Fruit fly (Drosophila melanogaster) whole organism, embryonic: Measurements from ENCODE around the gene wdn.

ENCODE experiments used
- Antp ChIP-seq: fragments of 200-800 bp; sonication (Bioruptor generic); optimal IDR thresholded peaks from 3 replicates; lab custom pipeline; 2016; ENCODE audit warnings: missing biosample characterization, missing genetic modification characterization
- B-H1 ChIP-seq: fragments of 200-800 bp; sonication (Bioruptor generic); IDR thresholded peaks from 3 replicates; pipeline ENCODE4 v1.3.6; 2022; ENCODE audit warnings: missing biosample characterization, missing genetic modification characterization
- CG10209 ChIP-seq: fragments of 200-800 bp; sonication (Bioruptor generic); optimal IDR thresholded peaks from 3 replicates; lab custom pipeline; 2017; ENCODE audit warnings: missing biosample characterization, mild to moderate bottlenecking, missing genetic modification characterization, missing genetic modification reagents
- CG10462 ChIP-seq: fragments of 200-800 bp; sonication (Bioruptor generic); optimal IDR thresholded peaks from 2 replicates; lab custom pipeline; 2016; ENCODE audit warnings: missing biosample characterization, missing genetic modification characterization
- CG12236 ChIP-seq: fragments of 200-800 bp; sonication (Bioruptor generic); optimal IDR thresholded peaks from 2 replicates; lab custom pipeline; 2016; ENCODE audit warnings: missing biosample characterization, missing genetic modification characterization
- CG13624 ChIP-seq: fragments of 200-800 bp; sonication (Bioruptor generic); optimal IDR thresholded peaks from 2 replicates; lab custom pipeline; 2016; ENCODE audit warnings: missing biosample characterization, missing genetic modification characterization
- CG14860 ChIP-seq: fragments of 200-800 bp; sonication (Bioruptor generic); IDR thresholded peaks from 3 replicates; pipeline ENCODE4 v1.3.6; 2022; ENCODE audit warnings: missing biosample characterization, missing genetic modification characterization; ENCODE audit not compliant: partially characterized antibody
- CG1602 ChIP-seq: fragments of 200-800 bp; sonication (Bioruptor generic); optimal IDR thresholded peaks from 3 replicates; lab custom pipeline; 2016; ENCODE audit warnings: missing biosample characterization, missing genetic modification characterization
- CG16779 ChIP-seq: fragments of 200-800 bp; sonication (Bioruptor generic); IDR thresholded peaks from 2 replicates; pipeline ENCODE4 v1.3.6; 2022; ENCODE audit warnings: missing biosample characterization, missing genetic modification characterization
- CG17612 ChIP-seq: fragments of 200-800 bp; sonication (Bioruptor generic); IDR thresholded peaks from 2 replicates; pipeline ENCODE4 v1.3.6; 2022; ENCODE audit warnings: missing biosample characterization, missing genetic modification characterization
- CG1792 ChIP-seq: fragments of 200-800 bp; sonication (Bioruptor generic); optimal IDR thresholded peaks from 2 replicates; lab custom pipeline; 2016; ENCODE audit warnings: missing biosample characterization, missing genetic modification characterization
- CG18262 ChIP-seq: fragments of 200-800 bp; optimal IDR thresholded peaks from 3 replicates; lab custom pipeline; 2019; ENCODE audit warnings: missing biosample characterization, mild to moderate bottlenecking, missing genetic modification characterization, moderate library complexity
- CG2202 ChIP-seq: fragments of 200-800 bp; sonication (Bioruptor generic); optimal IDR thresholded peaks from 2 replicates; lab custom pipeline; 2018; ENCODE audit warnings: missing biosample characterization, mild to moderate bottlenecking, missing genetic modification characterization
- CG30431 ChIP-seq: fragments of 200-800 bp; sonication (Bioruptor generic); optimal IDR thresholded peaks from 2 replicates; lab custom pipeline; 2017; ENCODE audit warnings: missing biosample characterization, missing genetic modification characterization
- CG32767 ChIP-seq: fragments of 200-800 bp; sonication (Bioruptor generic); IDR thresholded peaks from 2 replicates; pipeline ENCODE4 v1.3.6; 2022; ENCODE audit warnings: missing biosample characterization, missing genetic modification characterization
- CG42726 ChIP-seq: fragments of 200-800 bp; sonication (Bioruptor generic); IDR thresholded peaks from 2 replicates; pipeline ENCODE4 v1.3.6; 2022; ENCODE audit warnings: missing biosample characterization, missing genetic modification characterization; ENCODE audit not compliant: partially characterized antibody
- CG4282 ChIP-seq: fragments of 200-800 bp; sonication (Bioruptor generic); optimal IDR thresholded peaks from 2 replicates; lab custom pipeline; 2016; ENCODE audit warnings: missing biosample characterization, missing genetic modification characterization
- CG4854 ChIP-seq: fragments of 200-800 bp; sonication (Bioruptor generic); optimal IDR thresholded peaks from 2 replicates; lab custom pipeline; 2016; ENCODE audit warnings: missing biosample characterization, missing genetic modification characterization, inconsistent platforms
- CG6683 ChIP-seq: fragments of 200-800 bp; sonication (Bioruptor generic); optimal IDR thresholded peaks from 2 replicates; lab custom pipeline; 2017; ENCODE audit warnings: missing biosample characterization, mild to moderate bottlenecking, missing genetic modification characterization, missing genetic modification reagents
- CG7745 ChIP-seq: fragments of 200-800 bp; sonication (Bioruptor generic); optimal IDR thresholded peaks from 2 replicates; lab custom pipeline; 2018; ENCODE audit warnings: missing biosample characterization, mild to moderate bottlenecking, missing genetic modification characterization, moderate library complexity
- Dbx ChIP-seq: fragments of 200-800 bp; sonication (Bioruptor generic); IDR thresholded peaks from 3 replicates; pipeline ENCODE4 v1.3.6; 2022; ENCODE audit warnings: missing biosample characterization, missing genetic modification characterization
- Dek ChIP-seq: fragments of 200-800 bp; sonication (Bioruptor generic); optimal IDR thresholded peaks from 3 replicates; lab custom pipeline; 2019; ENCODE audit warnings: missing biosample characterization, mild to moderate bottlenecking, missing genetic modification characterization, moderate library complexity
- Drgx ChIP-seq: fragments of 200-800 bp; sonication (Bioruptor generic); IDR thresholded peaks from 2 replicates; pipeline ENCODE4 v1.3.6; 2022; ENCODE audit warnings: missing biosample characterization, missing genetic modification characterization
- Hr78 ChIP-seq, 2 experiments: fragments of 200-800 bp in 1 of 2; fragments of >200 bp in 1 of 2; sonication (Bioruptor generic) in 1 of 2; optimal IDR thresholded peaks; 2 replicates each; lab custom pipeline; 2017 to 2019; ENCODE audit warnings: missing biosample characterization in 2 of 2, missing genetic modification characterization in 2 of 2, mild to moderate bottlenecking in 1 of 2, moderate library complexity in 1 of 2
- Jarid2 ChIP-seq: fragments of 200-800 bp; sonication (Bioruptor generic); optimal IDR thresholded peaks from 3 replicates; lab custom pipeline; 2017; ENCODE audit warnings: mild to moderate bottlenecking, missing biosample characterization, missing genetic modification reagents, missing genetic modification characterization
- Kr ChIP-seq: fragments of 200-800 bp; sonication (Bioruptor generic); optimal IDR thresholded peaks from 2 replicates; lab custom pipeline; 2017; ENCODE audit warnings: missing biosample characterization, mild to moderate bottlenecking, missing genetic modification characterization
- Lhr ChIP-seq: fragments of 200-800 bp; sonication (Bioruptor generic); optimal IDR thresholded peaks from 3 replicates; lab custom pipeline; 2017; ENCODE audit warnings: mild to moderate bottlenecking, missing biosample characterization, missing genetic modification reagents, missing genetic modification characterization
- Lim3 ChIP-seq: fragments of 200-800 bp; sonication (Bioruptor generic); IDR thresholded peaks from 2 replicates; pipeline ENCODE4 v1.3.6; 2022; ENCODE audit warnings: missing biosample characterization, missing genetic modification characterization
- Ptx1 ChIP-seq: fragments of 200-800 bp; sonication (Bioruptor generic); IDR thresholded peaks from 2 replicates; pipeline ENCODE4 v1.3.6; 2022; ENCODE audit warnings: missing biosample characterization, missing genetic modification characterization
- Sry-β ChIP-seq: fragments of 200-800 bp; sonication (Bioruptor generic); optimal IDR thresholded peaks from 2 replicates; lab custom pipeline; 2018; ENCODE audit warnings: missing biosample characterization, mild to moderate bottlenecking, missing genetic modification characterization, moderate library complexity
- Usf ChIP-seq: fragments of 200-800 bp; sonication (Bioruptor generic); optimal IDR thresholded peaks from 2 replicates; lab custom pipeline; 2017; ENCODE audit warnings: missing genotype, missing biosample characterization, missing genetic modification characterization
- ab ChIP-seq: fragments of 200-800 bp; sonication (Bioruptor generic); optimal IDR thresholded peaks from 2 replicates; lab custom pipeline; 2016; ENCODE audit warnings: missing biosample characterization, missing genetic modification characterization
- chif ChIP-seq, 2 experiments: fragments of 200-800 bp; sonication (Bioruptor generic); optimal IDR thresholded peaks; 3 replicates each; lab custom pipeline; 2016; ENCODE audit warnings: missing biosample characterization in 2 of 2, missing genetic modification characterization in 2 of 2
- ci ChIP-seq: fragments of 200-800 bp; sonication (Bioruptor generic); IDR thresholded peaks from 3 replicates; pipeline ENCODE4 v1.3.6; 2022; ENCODE audit warnings: missing biosample characterization, missing genetic modification characterization
- disco-r ChIP-seq: fragments of 200-800 bp; sonication (Bioruptor generic); optimal IDR thresholded peaks from 2 replicates; lab custom pipeline; 2016; ENCODE audit warnings: missing biosample characterization, missing genetic modification characterization
- dysf ChIP-seq: fragments of 200-800 bp; sonication (Bioruptor generic); IDR thresholded peaks from 3 replicates; pipeline ENCODE4 v1.3.6; 2022; ENCODE audit warnings: missing biosample characterization, missing genetic modification characterization
- en ChIP-seq: fragments of 200-800 bp; sonication (Bioruptor generic); optimal IDR thresholded peaks from 2 replicates; lab custom pipeline; 2016; ENCODE audit warnings: missing biosample characterization, missing genetic modification characterization
- exex ChIP-seq: fragments of 200-800 bp; sonication (Bioruptor generic); optimal IDR thresholded peaks from 4 replicates; lab custom pipeline; 2018; ENCODE audit warnings: missing biosample characterization, mild to moderate bottlenecking, missing genetic modification characterization, moderate library complexity
- fd102C ChIP-seq: fragments of 200-800 bp; sonication (Bioruptor generic); optimal IDR thresholded peaks from 2 replicates; lab custom pipeline; 2018; ENCODE audit warnings: missing biosample characterization, mild to moderate bottlenecking, missing genetic modification characterization, moderate library complexity
- gfzf ChIP-seq: fragments of 200-800 bp; sonication (Bioruptor generic); optimal IDR thresholded peaks from 2 replicates; lab custom pipeline; 2016; ENCODE audit warnings: missing biosample characterization, mild to moderate bottlenecking, missing genetic modification characterization, moderate library complexity
- ham ChIP-seq: fragments of 200-800 bp; sonication (Bioruptor generic); IDR thresholded peaks from 2 replicates; pipeline ENCODE4 v1.3.6; 2022; ENCODE audit warnings: missing biosample characterization, missing genetic modification characterization
- lmd ChIP-seq: fragments of 200-800 bp; sonication (Bioruptor generic); IDR thresholded peaks from 2 replicates; pipeline ENCODE4 v1.3.6; 2022; ENCODE audit warnings: missing biosample characterization, missing genetic modification characterization
- oc ChIP-seq: fragments of 200-800 bp; sonication (Bioruptor generic); optimal IDR thresholded peaks from 2 replicates; lab custom pipeline; 2018; ENCODE audit warnings: missing biosample characterization, mild to moderate bottlenecking, missing genetic modification characterization, moderate library complexity
- p53 ChIP-seq: fragments of 200-800 bp; sonication (Bioruptor generic); optimal IDR thresholded peaks from 2 replicates; lab custom pipeline; 2016; ENCODE audit warnings: missing biosample characterization, missing genetic modification characterization
- pum ChIP-seq: fragments of 200-800 bp; sonication (Bioruptor generic); optimal IDR thresholded peaks from 2 replicates; lab custom pipeline; 2016; ENCODE audit warnings: missing biosample characterization, missing genetic modification characterization
- sd ChIP-seq: fragments of 200-800 bp; sonication (Bioruptor generic); optimal IDR thresholded peaks from 3 replicates; lab custom pipeline; 2018; ENCODE audit warnings: missing biosample characterization, mild to moderate bottlenecking, missing genetic modification characterization, moderate library complexity
- sima ChIP-seq: fragments of 200-800 bp; sonication (Bioruptor generic); optimal IDR thresholded peaks from 2 replicates; lab custom pipeline; 2016; ENCODE audit warnings: missing biosample characterization, missing genetic modification characterization
- toy ChIP-seq: fragments of 200-800 bp; sonication (Bioruptor generic); IDR thresholded peaks from 2 replicates; pipeline ENCODE4 v1.3.6; 2022; ENCODE audit warnings: missing biosample characterization, missing genetic modification characterization
- zen ChIP-seq: fragments of 200-800 bp; sonication (Bioruptor generic); optimal IDR thresholded peaks from 3 replicates; lab custom pipeline; 2018; ENCODE audit warnings: missing biosample characterization, mild to moderate bottlenecking, missing genetic modification characterization, moderate library complexity
- zf30C ChIP-seq: fragments of 200-800 bp; sonication (Bioruptor generic); optimal IDR thresholded peaks from 3 replicates; lab custom pipeline; 2018; ENCODE audit warnings: missing biosample characterization, mild to moderate bottlenecking, missing genetic modification characterization

The wdn gene

dm6 chr3R:28811677-28812465, 734 bp upstream of the wdn start, which contains the start of gene Prp39 (continued):
- TF ChIP-seq exex (tag; lab: Kevin White, UChicago) (no peak), Lhr (GFP tag; lab: Kevin White, UChicago) (no peak), Jarid2 (GFP tag; lab: Kevin White, UChicago) (no peak), CG30431 (GFP tag; lab: Kevin White, UChicago) (no peak), oc (tag; lab: Kevin White, UChicago) (no peak), CG17612 (no peak), CG7745 (tag; lab: Kevin White, UChicago) (no peak), Antp (GFP tag; lab: Kevin White, UChicago) (no peak), Dbx (GFP tag; lab: Robert Waterston, UW) (peak; percentile 29; the same call in 1 of the 3 replicates), CG4282 (no peak), CG4854 (no peak), CG16779 (GFP tag; lab: Robert Waterston, UW) (no peak), CG2202 (no peak), CG18262 (tag; lab: Kevin White, UChicago) (no peak), gfzf (no peak), pum (no peak), ci (peak; percentile 56; the same call in 2 of the 3 replicates), CG42726 (no peak; the same call in 1 of the 2 replicates), CG6683 (GFP tag; lab: Kevin White, UChicago) (no peak), zen (no peak), Hr78 (GFP tag; optimal IDR thresholded peaks at IDR 0.05; lab: Kevin White, UChicago) (no peak), sd (no peak), dysf (0 out of 3 replicates have a peak, but pooled peaks have one; percentile 9), B-H1 (GFP tag; lab: Robert Waterston, UW) (no peak), CG1792 (GFP tag; lab: Kevin White, UChicago) (no peak), ab (GFP tag; lab: Kevin White, UChicago) (no peak), Usf (no peak), en (GFP tag; lab: Kevin White, UChicago) (no peak), CG10462 (GFP tag; lab: Kevin White, UChicago) (no peak), lmd (GFP tag; lab: Robert Waterston, UW) (no peak; the same call in 1 of the 2 replicates), toy (no peak), Sry-β (GFP tag; lab: Kevin White, UChicago) (peak; percentile 92), CG10209 (GFP tag; lab: Kevin White, UChicago) (no peak), Ptx1 (GFP tag; lab: Robert Waterston, UW) (peak; percentile 50), CG13624 (GFP tag; lab: Kevin White, UChicago) (no peak), fd102C (GFP tag; lab: Kevin White, UChicago) (no peak), sima (GFP tag; lab: Kevin White, UChicago) (no peak), CG32767 (GFP tag; lab: Robert Waterston, UW) (0 out of 2 replicates have a peak, but pooled peaks have one; percentile 30), zf30C (GFP tag; lab: Kevin White, UChicago) (no peak), Dek (tag; lab: Kevin White, UChicago) (no peak), CG12236 (GFP tag; lab: Kevin White, UChicago) (no peak), ham (GFP tag; lab: Robert Waterston, UW) (no peak), disco-r (GFP tag; lab: Kevin White, UChicago) (no peak), p53 (no peak), CG14860 (GFP tag; lab: Robert Waterston, UW) (peak; percentile 63; the same call in 2 of the 3 replicates), chif (GFP tag; optimal IDR thresholded peaks at IDR 0.05; lab: Kevin White, UChicago) (no peak), Kr (GFP tag; lab: Kevin White, UChicago) (no peak), Lim3 (GFP tag; lab: Robert Waterston, UW) (no peak), CG1602 (GFP tag; lab: Kevin White, UChicago) (no peak), Drgx (GFP tag; lab: Robert Waterston, UW) (no peak)
